Fruit fly (Drosophila melanogaster) whole organism, pupa: Measurements from ENCODE around the gene CG42823.

ENCODE experiments used
- CG10348 ChIP-seq: fragments of 200-800 bp; sonication (Bioruptor generic); IDR thresholded peaks from 2 replicates; pipeline ENCODE4 v1.3.6; 2022; ENCODE audit warnings: missing biosample characterization, missing genetic modification characterization
- CG12605 ChIP-seq: fragments of 200-800 bp; sonication (Bioruptor generic); IDR thresholded peaks from 2 replicates; pipeline ENCODE4 v1.3.6; 2022; ENCODE audit warnings: missing biosample characterization, missing genetic modification characterization
- CG13204 ChIP-seq: fragments of 200-800 bp; sonication (Bioruptor generic); optimal IDR thresholded peaks from 2 replicates; lab custom pipeline; 2018; ENCODE audit warnings: missing biosample characterization, mild to moderate bottlenecking, missing genetic modification characterization, moderate library complexity
- CG14655 ChIP-seq: fragments of 200-800 bp; sonication (Bioruptor generic); optimal IDR thresholded peaks from 3 replicates; lab custom pipeline; 2017; ENCODE audit warnings: mild to moderate bottlenecking, missing biosample characterization, missing genetic modification reagents, missing genetic modification characterization
- CG15710 ChIP-seq: fragments of 200-800 bp; sonication (Bioruptor generic); optimal IDR thresholded peaks from 2 replicates; lab custom pipeline; 2018; ENCODE audit warnings: missing biosample characterization, mild to moderate bottlenecking, missing genetic modification characterization, moderate library complexity
- CG17806 ChIP-seq: fragments of 200-800 bp; sonication (Bioruptor generic); optimal IDR thresholded peaks from 2 replicates; lab custom pipeline; 2018; ENCODE audit warnings: missing biosample characterization, mild to moderate bottlenecking, missing genetic modification characterization, moderate library complexity
- CG32121 ChIP-seq: fragments of 200-800 bp; sonication (Bioruptor generic); IDR thresholded peaks from 2 replicates; pipeline ENCODE4 v1.3.6; 2022; ENCODE audit warnings: missing biosample characterization, missing genetic modification characterization
- CG34367 ChIP-seq: fragments of 200-800 bp; sonication (Bioruptor generic); optimal IDR thresholded peaks from 2 replicates; lab custom pipeline; 2018; ENCODE audit warnings: missing biosample characterization, mild to moderate bottlenecking, missing genetic modification characterization
- CG4496 ChIP-seq: fragments of 200-800 bp; sonication (Bioruptor generic); IDR thresholded peaks from 3 replicates; pipeline ENCODE4 v1.3.6; 2022; ENCODE audit warnings: missing biosample characterization, missing genetic modification characterization
- CG8159 ChIP-seq: fragments of 200-800 bp; sonication (Bioruptor generic); optimal IDR thresholded peaks from 3 replicates; lab custom pipeline; 2018; ENCODE audit warnings: missing biosample characterization, mild to moderate bottlenecking, missing genetic modification characterization, moderate library complexity
- CG8301 ChIP-seq: fragments of 200-800 bp; sonication (Bioruptor generic); optimal IDR thresholded peaks from 2 replicates; lab custom pipeline; 2018; ENCODE audit warnings: missing biosample characterization, mild to moderate bottlenecking, missing genetic modification characterization
- CG9948 ChIP-seq: fragments of 200-800 bp; sonication (Bioruptor generic); optimal IDR thresholded peaks from 2 replicates; lab custom pipeline; 2018; ENCODE audit warnings: missing biosample characterization, mild to moderate bottlenecking, missing genetic modification characterization, moderate library complexity
- D1 ChIP-seq: fragments of 200-800 bp; sonication (Bioruptor generic); optimal IDR thresholded peaks from 2 replicates; lab custom pipeline; 2018; ENCODE audit warnings: missing biosample characterization, mild to moderate bottlenecking, missing genetic modification characterization, moderate library complexity
- EcR ChIP-seq: fragments of 200-800 bp; sonication (Bioruptor generic); optimal IDR thresholded peaks from 3 replicates; lab custom pipeline; 2019; ENCODE audit warnings: missing biosample characterization, missing genetic modification characterization, mild to moderate bottlenecking, moderate library complexity, missing genetic modification reagents
- Ets98B ChIP-seq: fragments of 200-800 bp; sonication (Bioruptor generic); IDR thresholded peaks from 2 replicates; pipeline ENCODE4 v1.3.6; 2022; ENCODE audit warnings: missing biosample characterization, missing genetic modification characterization
- Pif1A ChIP-seq: fragments of 200-800 bp; sonication (Bioruptor generic); optimal IDR thresholded peaks from 3 replicates; lab custom pipeline; 2016; ENCODE audit warnings: missing biosample characterization, missing genetic modification characterization
- Pif1B ChIP-seq: fragments of 200-800 bp; sonication (Bioruptor generic); optimal IDR thresholded peaks from 3 replicates; lab custom pipeline; 2016; ENCODE audit warnings: missing biosample characterization, missing genetic modification characterization
- Snoo ChIP-seq: fragments of 200-800 bp; sonication (Bioruptor generic); optimal IDR thresholded peaks from 3 replicates; lab custom pipeline; 2017; ENCODE audit warnings: missing biosample characterization, mild to moderate bottlenecking, missing genetic modification characterization, inconsistent platforms
- fd96Ca ChIP-seq: fragments of 200-800 bp; sonication (Bioruptor generic); IDR thresholded peaks from 3 replicates; pipeline ENCODE4 v1.3.6; 2022; ENCODE audit warnings: missing biosample characterization, missing genetic modification characterization
- gl ChIP-seq: fragments of 200-800 bp; sonication (Bioruptor generic); optimal IDR thresholded peaks from 2 replicates; lab custom pipeline; 2018; ENCODE audit warnings: missing biosample characterization, mild to moderate bottlenecking, missing genetic modification characterization
- rn ChIP-seq: fragments of 200-800 bp; sonication (Bioruptor generic); IDR thresholded peaks from 2 replicates; pipeline ENCODE4 v1.3.6; 2022; ENCODE audit warnings: missing biosample characterization, missing genetic modification characterization

Gene CG42823

dm6 chr3R:17405009-17405408 lies at the start of gene CG42823:
Gene CG42823 (minus strand): TSS chr3R:17405109.
- TF ChIP-seq Pif1B (GFP tag; lab: Kevin White, UChicago) = no peak
- TF ChIP-seq CG17806 (tag; lab: Kevin White, UChicago) = no peak
- no peak for TF ChIP-seq CG9948 (tag; lab: Kevin White, UChicago)
- no peak for TF ChIP-seq rn (GFP tag; lab: Robert Waterston, UW)
- no peak for TF ChIP-seq Ets98B
- no peak for TF ChIP-seq CG4496 (GFP tag; lab: Robert Waterston, UW)
- no peak for TF ChIP-seq fd96Ca (GFP tag; lab: Robert Waterston, UW)
- no peak for TF ChIP-seq D1 (tag; lab: Kevin White, UChicago)
- no peak for TF ChIP-seq CG8159 (tag; lab: Kevin White, UChicago)
- no peak for TF ChIP-seq CG15710
- no peak for TF ChIP-seq CG12605 (GFP tag; lab: Robert Waterston, UW)
- no peak for TF ChIP-seq gl (tag; lab: Kevin White, UChicago)

- TF ChIP-seq CG13204 (no peak), gl (tag; lab: Kevin White, UChicago) (no peak), CG32121 (GFP tag; lab: Robert Waterston, UW) (no peak), CG34367 (no peak), CG15710 (no peak), D1 (tag; lab: Kevin White, UChicago) (peak; percentile 86), CG9948 (tag; lab: Kevin White, UChicago) (no peak)
These were observed 44.5 kb upstream of the CG42823 start for dm6 chr3R:17449402-17449801.

- TF ChIP-seq CG13204 (no peak), Pif1B (GFP tag; lab: Kevin White, UChicago) (no peak), rn (GFP tag; lab: Robert Waterston, UW) (no peak), EcR (GFP tag; lab: Kevin White, UChicago) (no peak), CG8159 (tag; lab: Kevin White, UChicago) (no peak), Pif1A (GFP tag; lab: Kevin White, UChicago) (no peak), CG9948 (tag; lab: Kevin White, UChicago) (no peak), CG12605 (GFP tag; lab: Robert Waterston, UW) (no peak), CG34367 (no peak), D1 (tag; lab: Kevin White, UChicago) (no peak), CG17806 (tag; lab: Kevin White, UChicago) (no peak), CG32121 (GFP tag; lab: Robert Waterston, UW) (no peak), CG4496 (GFP tag; lab: Robert Waterston, UW) (no peak), CG14655 (GFP tag; lab: Kevin White, UChicago) (no peak), Snoo (tag; lab: Kevin White, UChicago) (no peak), CG10348 (no peak), Ets98B (no peak), CG8301 (tag; lab: Kevin White, UChicago) (no peak), fd96Ca (GFP tag; lab: Robert Waterston, UW) (no peak)
These were observed 43.8 kb upstream of the CG42823 start, which contains the start of gene Eh for dm6 chr3R:17448758-17449157. Gene Eh (minus strand): TSS chr3R:17448858.

- TF ChIP-seq fd96Ca (GFP tag; lab: Robert Waterston, UW) = no peak
- TF ChIP-seq CG14655 (GFP tag; lab: Kevin White, UChicago) = no peak
- TF ChIP-seq gl (tag; lab: Kevin White, UChicago) = no peak
- no peak for TF ChIP-seq CG32121 (GFP tag; lab: Robert Waterston, UW)
These were observed 42.7 kb upstream of the CG42823 start for dm6 chr3R:17447615-17448014.

dm6 chr3R:17440628-17441027 lies 35.7 kb upstream of the CG42823 start, which contains the start of gene CG14331:
Gene CG14331 (minus strand): TSS chr3R:17440728.
- no peak for TF ChIP-seq CG12605 (GFP tag; lab: Robert Waterston, UW)
- no peak for TF ChIP-seq CG15710
- TF ChIP-seq CG13204 = no peak
- TF ChIP-seq CG9948 (tag; lab: Kevin White, UChicago) = no peak
- TF ChIP-seq D1 (tag; lab: Kevin White, UChicago) = no peak
- TF ChIP-seq Snoo (tag; lab: Kevin White, UChicago) = no peak
- TF ChIP-seq rn (GFP tag; lab: Robert Waterston, UW) = no peak
- TF ChIP-seq Pif1B (GFP tag; lab: Kevin White, UChicago) = no peak
- TF ChIP-seq Pif1A (GFP tag; lab: Kevin White, UChicago) = no peak
- TF ChIP-seq Ets98B = no peak
- no peak for TF ChIP-seq CG32121 (GFP tag; lab: Robert Waterston, UW)

- no peak for TF ChIP-seq CG34367
- no peak for TF ChIP-seq CG17806 (tag; lab: Kevin White, UChicago)
- TF ChIP-seq, all 21 proteins: peak for 0
These were observed 29.4 kb upstream of the CG42823 start, which contains the start of gene CG44090 for dm6 chr3R:17434330-17434729. Gene CG44090 (minus strand): TSS chr3R:17434430.

dm6 chr3R:17433117-17433516 lies 28.2 kb upstream of the CG42823 start:
- TF ChIP-seq CG4496 (GFP tag; lab: Robert Waterston, UW) (no peak), CG12605 (GFP tag; lab: Robert Waterston, UW) (no peak), Pif1B (GFP tag; lab: Kevin White, UChicago) (no peak), CG9948 (tag; lab: Kevin White, UChicago) (no peak), CG15710 (no peak), CG32121 (GFP tag; lab: Robert Waterston, UW) (no peak), rn (GFP tag; lab: Robert Waterston, UW) (no peak), CG13204 (no peak), gl (tag; lab: Kevin White, UChicago) (no peak), CG8159 (tag; lab: Kevin White, UChicago) (no peak), CG8301 (tag; lab: Kevin White, UChicago) (no peak), EcR (GFP tag; lab: Kevin White, UChicago) (no peak), CG34367 (no peak), Ets98B (no peak), Pif1A (GFP tag; lab: Kevin White, UChicago) (no peak), CG10348 (no peak), D1 (tag; lab: Kevin White, UChicago) (no peak), CG17806 (tag; lab: Kevin White, UChicago) (no peak), Snoo (tag; lab: Kevin White, UChicago) (no peak), CG14655 (GFP tag; lab: Kevin White, UChicago) (no peak)
- TF ChIP-seq, all 21 proteins: peak for 0
